4 worm cellular contexts compared by ENCODE assay signal in genomic region chrV:19519511-19519934, ce11.
A peak's percentile ranks its signal among the peaks of the same experiment; 100 is the strongest.
TF ChIP-seq lines count a peak whose summit lies in the region.

No protein-coding gene starts in this region.

TF ChIP-seq in whole organism, L1 larva, 84 proteins besides CTCF, POLR2A, EP300 and RAD21 (continued from another document):
- TF ChIP-seq zag-1 (tag; optimal IDR thresholded peaks at IDR 0.05; lab: Kevin White, UChicago): no peak
- TF ChIP-seq lsy-2 (tag; optimal IDR thresholded peaks at IDR 0.05; lab: Kevin White, UChicago): peak in 1 of 2 experiments; percentile 48
- no peak for TF ChIP-seq ces-1 (GFP tag; optimal IDR thresholded peaks at IDR 0.05; lab: Kevin White, UChicago)
- TF ChIP-seq nhr-19 (GFP tag; conservative IDR thresholded peaks at IDR 0.05; lab: Robert Waterston, UW): peak; percentile 53
- peak; percentile 37 for TF ChIP-seq skn-1 (tag; optimal IDR thresholded peaks at IDR 0.05; lab: Kevin White, UChicago)
- no peak for TF ChIP-seq ceh-8 (GFP tag; optimal IDR thresholded peaks at IDR 0.05; lab: Kevin White, UChicago)
- TF ChIP-seq C34B4.2 (tag; optimal IDR thresholded peaks at IDR 0.05; lab: Kevin White, UChicago): no peak
- TF ChIP-seq nhr-28 (tag; optimal IDR thresholded peaks at IDR 0.05; lab: Kevin White, UChicago): no peak
- TF ChIP-seq C04F5.9 (tag; optimal IDR thresholded peaks at IDR 0.05; lab: Kevin White, UChicago): no peak
- no peak for TF ChIP-seq snu-23 (GFP tag; optimal IDR thresholded peaks at IDR 0.05; lab: Kevin White, UChicago)
- no peak for TF ChIP-seq Y116A8C.19 (tag; optimal IDR thresholded peaks at IDR 0.05; lab: Kevin White, UChicago; ENCODE audit: borderline replicate concordance)
- TF ChIP-seq nhr-71 (tag; optimal IDR thresholded peaks at IDR 0.05; lab: Kevin White, UChicago): peak; percentile 28
- TF ChIP-seq nhr-47 (tag; optimal IDR thresholded peaks at IDR 0.05; lab: Kevin White, UChicago): peak; percentile 26
- TF ChIP-seq lin-39 (tag; optimal IDR thresholded peaks at IDR 0.05; lab: Kevin White, UChicago): no peak

TF ChIP-seq in whole organism, L2 larva, 48 proteins besides CTCF, POLR2A, EP300 and RAD21 (continued from another document):
- TF ChIP-seq snpc-4 (tag; optimal IDR thresholded peaks at IDR 0.05; lab: Kevin White, UChicago) (no peak), nhr-23 (tag; optimal IDR thresholded peaks at IDR 0.05; lab: Kevin White, UChicago) (no peak), unc-39 (tag; optimal IDR thresholded peaks at IDR 0.05; lab: Kevin White, UChicago) (no peak), dmd-4 (tag; optimal IDR thresholded peaks at IDR 0.05; lab: Kevin White, UChicago) (no peak), fos-1 (tag; optimal IDR thresholded peaks at IDR 0.05; lab: Kevin White, UChicago) (no peak), elt-3 (tag; optimal IDR thresholded peaks at IDR 0.05; lab: Kevin White, UChicago) (no peak), nhr-6 (tag; optimal IDR thresholded peaks at IDR 0.05; lab: Kevin White, UChicago) (no peak), lin-13 (GFP tag; optimal IDR thresholded peaks at IDR 0.05; lab: Kevin White, UChicago) (no peak), mbf-1 (tag; optimal IDR thresholded peaks at IDR 0.05; lab: Kevin White, UChicago) (no peak), mab-5 (tag; optimal IDR thresholded peaks at IDR 0.05; lab: Kevin White, UChicago) (no peak), R02D3.7 (tag; optimal IDR thresholded peaks at IDR 0.05; lab: Kevin White, UChicago) (no peak), egl-27 (tag; optimal IDR thresholded peaks at IDR 0.05; lab: Kevin White, UChicago) (no peak), ztf-1 (GFP tag; conservative IDR thresholded peaks at IDR 0.05; lab: Robert Waterston, UW) (no peak), sma-3 (GFP tag; optimal IDR thresholded peaks at IDR 0.05; lab: Kevin White, UChicago) (no peak), nhr-12 (tag; optimal IDR thresholded peaks at IDR 0.05; lab: Kevin White, UChicago) (no peak), ama-1 (optimal IDR thresholded peaks at IDR 0.05; lab: Kevin White, UChicago) (no peak), zag-1 (tag; optimal IDR thresholded peaks at IDR 0.05; lab: Kevin White, UChicago) (no peak), mdl-1 (tag; optimal IDR thresholded peaks at IDR 0.05; lab: Kevin White, UChicago) (no peak), nhr-25 (tag; optimal IDR thresholded peaks at IDR 0.05; lab: Kevin White, UChicago) (no peak), ZK546.5 (tag; optimal IDR thresholded peaks at IDR 0.05; lab: Kevin White, UChicago) (no peak), sem-4 (tag; optimal IDR thresholded peaks at IDR 0.05; lab: Kevin White, UChicago) (peak; percentile 10)

TF ChIP-seq in whole organism, L4 larva, 104 proteins besides CTCF, POLR2A, EP300 and RAD21 (continued from another document and continues in another):
- TF ChIP-seq php-3 (GFP tag; IDR thresholded peaks at IDR 0.05; lab: Robert Waterston, UW) (peak; percentile 86), pqm-1 (tag; optimal IDR thresholded peaks at IDR 0.05; lab: Kevin White, UChicago) (no peak), madf-5 (GFP tag; IDR thresholded peaks at IDR 0.05; lab: Robert Waterston, UW) (no peak), arid-1 (GFP tag; conservative IDR thresholded peaks at IDR 0.05; lab: Robert Waterston, UW) (peak; percentile 79; the same call in 1 of the 2 replicates), lin-39 (tag; optimal IDR thresholded peaks at IDR 0.05; lab: Kevin White, UChicago) (no peak), spr-3 (GFP tag; optimal IDR thresholded peaks at IDR 0.05; lab: Kevin White, UChicago) (peak; percentile 33), ceh-62 (tag; optimal IDR thresholded peaks at IDR 0.05; lab: Kevin White, UChicago) (no peak), lir-3 (tag; optimal IDR thresholded peaks at IDR 0.05; lab: Kevin White, UChicago) (no peak), hlh-11 (tag; optimal IDR thresholded peaks at IDR 0.05; lab: Kevin White, UChicago) (peak; percentile 31), hif-1 (tag; optimal IDR thresholded peaks at IDR 0.05; lab: Kevin White, UChicago) (no peak), saeg-2 (GFP tag; IDR thresholded peaks at IDR 0.05; lab: Robert Waterston, UW) (peak; percentile 39; the same call in 1 of the 2 replicates), zag-1 (tag; optimal IDR thresholded peaks at IDR 0.05; lab: Kevin White, UChicago) (no peak), zfp-2 (tag; optimal IDR thresholded peaks at IDR 0.05; lab: Kevin White, UChicago) (no peak), T26A8.4 (GFP tag; IDR thresholded peaks at IDR 0.05; lab: Robert Waterston, UW) (peak; percentile 96), daf-12 (tag; optimal IDR thresholded peaks at IDR 0.05; lab: Kevin White, UChicago) (no peak), mep-1 (tag; optimal IDR thresholded peaks at IDR 0.05; lab: Kevin White, UChicago) (no peak), ZK546.5 (tag; optimal IDR thresholded peaks at IDR 0.05; lab: Kevin White, UChicago) (no peak), sdz-12 (GFP tag; optimal IDR thresholded peaks at IDR 0.05; lab: Kevin White, UChicago) (no peak), Y105C5A.15 (GFP tag; IDR thresholded peaks at IDR 0.05; lab: Robert Waterston, UW) (peak; percentile 80; the same call in 1 of the 2 replicates), ces-1 (GFP tag; optimal IDR thresholded peaks at IDR 0.05; lab: Kevin White, UChicago) (no peak), lsy-2 (tag; optimal IDR thresholded peaks at IDR 0.05; lab: Kevin White, UChicago) (peak in 1 of 2 experiments; percentile 72), lin-15B (tag; optimal IDR thresholded peaks at IDR 0.05; lab: Kevin White, UChicago) (no peak), lin-13 (GFP tag; optimal IDR thresholded peaks at IDR 0.05; lab: Kevin White, UChicago) (no peak), nhr-48 (tag; optimal IDR thresholded peaks at IDR 0.05; lab: Kevin White, UChicago) (peak; percentile 21), duxl-1 (tag; optimal IDR thresholded peaks at IDR 0.05; lab: Kevin White, UChicago; ENCODE audit: poor library complexity) (peak; percentile 29), nhr-42 (GFP tag; IDR thresholded peaks at IDR 0.05; lab: Robert Waterston, UW) (0 out of 2 replicates have a peak, but pooled peaks have one; percentile 12), attf-4 (tag; optimal IDR thresholded peaks at IDR 0.05; lab: Kevin White, UChicago) (no peak), ama-1 (optimal IDR thresholded peaks at IDR 0.05; lab: Kevin White, UChicago) (no peak), daf-16 (GFP tag; optimal IDR thresholded peaks at IDR 0.05; lab: Kevin White, UChicago) (no peak), daf-16 (tag; optimal IDR thresholded peaks at IDR 0.05; lab: Kevin White, UChicago) (no peak), hlh-30 (tag; optimal IDR thresholded peaks at IDR 0.05; lab: Kevin White, UChicago; ENCODE audit: insufficient read depth) (no peak), nhr-41 (GFP tag; IDR thresholded peaks at IDR 0.05; lab: Robert Waterston, UW) (peak; percentile 52; the same call in 1 of the 2 replicates), pha-4 (GFP tag; IDR thresholded peaks at IDR 0.05; lab: Robert Waterston, UW) (peak; percentile 69), pha-4 (tag; optimal IDR thresholded peaks at IDR 0.05; lab: Kevin White, UChicago) (no peak), nhr-10 (tag; optimal IDR thresholded peaks at IDR 0.05; lab: Kevin White, UChicago) (no peak), aha-1 (tag; lab: Kevin White, UChicago) (peak; percentile 82), T20F7.1 (GFP tag; optimal IDR thresholded peaks at IDR 0.05; lab: Kevin White, UChicago) (no peak), F26F4.8 (GFP tag; conservative IDR thresholded peaks at IDR 0.05; lab: Robert Waterston, UW) (no peak), snpc-4 (tag; optimal IDR thresholded peaks at IDR 0.05; lab: Kevin White, UChicago) (no peak), egl-27 (tag; optimal IDR thresholded peaks at IDR 0.05; lab: Kevin White, UChicago) (no peak), ceh-28 (tag; optimal IDR thresholded peaks at IDR 0.05; lab: Kevin White, UChicago) (no peak), D1046.2 (GFP tag; IDR thresholded peaks at IDR 0.05; lab: Robert Waterston, UW) (peak; percentile 82), Y5F2A.4 (GFP tag; optimal IDR thresholded peaks at IDR 0.05; lab: Kevin White, UChicago) (peak; percentile 66), tag-97 (GFP tag; IDR thresholded peaks at IDR 0.05; lab: Robert Waterston, UW) (no peak), lin-1 (GFP tag; IDR thresholded peaks at IDR 0.05; lab: Robert Waterston, UW) (peak; percentile 64; the same call in 1 of the 2 replicates), hmg-1.1 (GFP tag; IDR thresholded peaks at IDR 0.05; lab: Robert Waterston, UW) (peak; percentile 46; the same call in 1 of the 2 replicates), mxl-2 (GFP tag; conservative IDR thresholded peaks at IDR 0.05; lab: Robert Waterston, UW) (peak; percentile 71; the same call in 1 of the 2 replicates), nhr-111 (GFP tag; optimal IDR thresholded peaks at IDR 0.05; lab: Kevin White, UChicago) (no peak), ctbp-1 (GFP tag; IDR thresholded peaks at IDR 0.05; lab: Robert Waterston, UW) (peak; percentile 90), mdl-1 (tag; optimal IDR thresholded peaks at IDR 0.05; lab: Kevin White, UChicago) (no peak), snpc-1.2 (GFP tag; IDR thresholded peaks at IDR 0.05; lab: Robert Waterston, UW) (peak; percentile 77; the same call in 1 of the 2 replicates), dpl-1 (GFP tag; optimal IDR thresholded peaks at IDR 0.05; lab: Kevin White, UChicago) (no peak)

TF ChIP-seq in whole organism, young adult, 124 proteins besides CTCF, POLR2A, EP300 and RAD21 (continued from another document):
- TF ChIP-seq F57A8.1 (GFP tag; optimal IDR thresholded peaks at IDR 0.05; lab: Kevin White, UChicago) (peak; percentile 8), F39B2.1 (GFP tag; IDR thresholded peaks at IDR 0.05; lab: Robert Waterston, UW) (no peak), K12H6.12 (tag; optimal IDR thresholded peaks at IDR 0.05; lab: Kevin White, UChicago) (peak; percentile 10), egl-18 (GFP tag; IDR thresholded peaks at IDR 0.05; lab: Robert Waterston, UW) (no peak), madf-3 (GFP tag; IDR thresholded peaks at IDR 0.05; lab: Robert Waterston, UW) (0 out of 2 replicates have a peak, but pooled peaks have one; percentile 29), somi-1 (GFP tag; optimal IDR thresholded peaks at IDR 0.05; lab: Kevin White, UChicago) (no peak), gei-17 (GFP tag; optimal IDR thresholded peaks at IDR 0.05; lab: Kevin White, UChicago) (peak; percentile 39), sea-2 (GFP tag; IDR thresholded peaks at IDR 0.05; lab: Robert Waterston, UW) (no peak), snpc-4 (GFP tag; optimal IDR thresholded peaks at IDR 0.05; lab: Kevin White, UChicago) (no peak), snpc-4 (tag; optimal IDR thresholded peaks at IDR 0.05; lab: Kevin White, UChicago) (peak in 2 of 4 experiments; percentile 25 to 36), dox-1 (GFP tag; IDR thresholded peaks at IDR 0.05; lab: Robert Waterston, UW) (peak; percentile 37; the same call in 1 of the 2 replicates), sdz-38 (tag; optimal IDR thresholded peaks at IDR 0.05; lab: Kevin White, UChicago) (no peak), egrh-3 (GFP tag; IDR thresholded peaks at IDR 0.05; lab: Robert Waterston, UW) (no peak), hmg-1.2 (GFP tag; IDR thresholded peaks at IDR 0.05; lab: Robert Waterston, UW) (peak; percentile 28; the same call in 1 of the 2 replicates), fkh-3 (tag; optimal IDR thresholded peaks at IDR 0.05; lab: Kevin White, UChicago) (no peak), zim-3 (tag; optimal IDR thresholded peaks at IDR 0.05; lab: Kevin White, UChicago) (peak; percentile 90), F10E7.11 (tag; optimal IDR thresholded peaks at IDR 0.05; lab: Kevin White, UChicago) (peak; percentile 27), F57C9.4 (tag; optimal IDR thresholded peaks at IDR 0.05; lab: Kevin White, UChicago) (peak; percentile 36), hrde-1 (tag; optimal IDR thresholded peaks at IDR 0.05; lab: Kevin White, UChicago; ENCODE audit: borderline replicate concordance) (no peak), F52B5.7 (tag; optimal IDR thresholded peaks at IDR 0.05; lab: Kevin White, UChicago) (peak; percentile 7), Y53F4B.3 (GFP tag; IDR thresholded peaks at IDR 0.05; lab: Robert Waterston, UW) (no peak), madf-6 (GFP tag; IDR thresholded peaks at IDR 0.05; lab: Robert Waterston, UW) (peak; percentile 58), aptf-2 (GFP tag; conservative IDR thresholded peaks at IDR 0.05; lab: Robert Waterston, UW) (no peak), hsf-1 (GFP tag; IDR thresholded peaks at IDR 0.05; lab: Robert Waterston, UW) (no peak), nhr-27 (tag; optimal IDR thresholded peaks at IDR 0.05; lab: Kevin White, UChicago) (no peak), nfyb-1 (GFP tag; IDR thresholded peaks at IDR 0.05; lab: Robert Waterston, UW) (peak; percentile 78), B0336.3 (GFP tag; IDR thresholded peaks at IDR 0.05; lab: Robert Waterston, UW) (peak; percentile 55; the same call in 1 of the 2 replicates), chd-7 (tag; optimal IDR thresholded peaks at IDR 0.05; lab: Kevin White, UChicago) (peak; percentile 43), akir-1 (GFP tag; optimal IDR thresholded peaks at IDR 0.05; lab: Kevin White, UChicago) (no peak), mxl-1 (tag; optimal IDR thresholded peaks at IDR 0.05; lab: Kevin White, UChicago) (no peak), athp-1 (tag; optimal IDR thresholded peaks at IDR 0.05; lab: Kevin White, UChicago) (peak; percentile 13), lin-26 (GFP tag; IDR thresholded peaks at IDR 0.05; lab: Robert Waterston, UW) (peak; percentile 69; the same call in 1 of the 2 replicates), ztf-25 (GFP tag; IDR thresholded peaks at IDR 0.05; lab: Robert Waterston, UW) (no peak), lin-54 (GFP tag; optimal IDR thresholded peaks at IDR 0.05; lab: Kevin White, UChicago) (peak; percentile 33), C06A6.2 (GFP tag; conservative IDR thresholded peaks at IDR 0.05; lab: Robert Waterston, UW) (peak; percentile 32; the same call in 1 of the 2 replicates), madf-8 (GFP tag; conservative IDR thresholded peaks at IDR 0.05; lab: Robert Waterston, UW) (no peak), D2030.7 (GFP tag; IDR thresholded peaks at IDR 0.05; lab: Robert Waterston, UW) (no peak), ztf-6 (GFP tag; IDR thresholded peaks at IDR 0.05; lab: Robert Waterston, UW) (no peak), T26A5.8 (tag; optimal IDR thresholded peaks at IDR 0.05; lab: Kevin White, UChicago) (no peak)
